Worm (Caenorhabditis elegans): ENCODE data around the gene F25E5.5.

The F25E5.5 gene

ce11 chrV:7413107-7413774, 33.8 kb upstream of the F25E5.5 start, which contains the start of gene F18E3.11:
Gene F18E3.11 (plus strand): TSS chrV:7413482.
- no peak for TF ChIP-seq gmeb-2 (tag; optimal IDR thresholded peaks at IDR 0.05)
- no peak for TF ChIP-seq rnt-1 (tag; optimal IDR thresholded peaks at IDR 0.05)
- no peak for TF ChIP-seq K02D7.2 (tag; optimal IDR thresholded peaks at IDR 0.05)

ce11 chrV:7414909-7415308, 32.2 kb upstream of the F25E5.5 start, which contains the start of gene F18E3.12:
Gene F18E3.12 (plus strand): TSS chrV:7414985.
- TF ChIP-seq sdc-2 (tag; optimal IDR thresholded peaks at IDR 0.05) (no peak), fkh-10 (GFP tag; optimal IDR thresholded peaks at IDR 0.05) (no peak), T23F11.4 (GFP tag; optimal IDR thresholded peaks at IDR 0.05) (no peak), ceh-9 (tag; optimal IDR thresholded peaks at IDR 0.05) (no peak), ceh-48 (tag; optimal IDR thresholded peaks at IDR 0.05) (no peak), madf-2 (tag; optimal IDR thresholded peaks at IDR 0.05) (no peak), pag-3 (tag; optimal IDR thresholded peaks at IDR 0.05; ENCODE audit: borderline replicate concordance) (no peak), ceh-6 (GFP tag; optimal IDR thresholded peaks at IDR 0.05) (no peak), fkh-6 (tag; optimal IDR thresholded peaks at IDR 0.05) (no peak), ceh-31 (tag; optimal IDR thresholded peaks at IDR 0.05) (no peak), nhr-232 (tag; optimal IDR thresholded peaks at IDR 0.05) (no peak), tbx-2 (tag; optimal IDR thresholded peaks at IDR 0.05) (no peak)

ce11 chrV:7415780-7416428, 31.2 kb upstream of the F25E5.5 start, which contains the start of gene F18E3.13:
Gene F18E3.13 (plus strand): TSS chrV:7416164.
- TF ChIP-seq ceh-19 (GFP tag; optimal IDR thresholded peaks at IDR 0.05) (no peak), ahr-1 (tag; optimal IDR thresholded peaks at IDR 0.05) (no peak), ceh-18 (tag; optimal IDR thresholded peaks at IDR 0.05) (no peak), elt-4 (tag; optimal IDR thresholded peaks at IDR 0.05) (no peak)

- TF ChIP-seq ceh-2 (tag; optimal IDR thresholded peaks at IDR 0.05) (no peak), tbx-7 (tag; optimal IDR thresholded peaks at IDR 0.05) (no peak), ceh-22 (tag; optimal IDR thresholded peaks at IDR 0.05) (no peak), eyg-1 (tag; optimal IDR thresholded peaks at IDR 0.05) (no peak), ceh-9 (tag; optimal IDR thresholded peaks at IDR 0.05) (no peak), zip-5 (tag; optimal IDR thresholded peaks at IDR 0.05) (no peak), ceh-24 (tag; optimal IDR thresholded peaks at IDR 0.05) (no peak), pag-3 (tag; optimal IDR thresholded peaks at IDR 0.05; ENCODE audit: borderline replicate concordance) (no peak), ceh-31 (tag; optimal IDR thresholded peaks at IDR 0.05) (no peak), sdc-2 (tag; optimal IDR thresholded peaks at IDR 0.05) (no peak), unc-55 (GFP tag; optimal IDR thresholded peaks at IDR 0.05) (no peak), hlh-6 (tag; optimal IDR thresholded peaks at IDR 0.05) (no peak), ceh-34 (tag; optimal IDR thresholded peaks at IDR 0.05) (no peak), nhr-232 (tag; optimal IDR thresholded peaks at IDR 0.05) (no peak)
Observed at ce11 chrV:7416569-7416968, 30.5 kb upstream of the F25E5.5 start.

ce11 chrV:7417018-7417716, 29.9 kb upstream of the F25E5.5 start, which contains the start of gene srw-67:
Gene srw-67 (plus strand): TSS chrV:7417660.
- TF ChIP-seq zip-5 (tag; optimal IDR thresholded peaks at IDR 0.05) = no peak

DNA sequence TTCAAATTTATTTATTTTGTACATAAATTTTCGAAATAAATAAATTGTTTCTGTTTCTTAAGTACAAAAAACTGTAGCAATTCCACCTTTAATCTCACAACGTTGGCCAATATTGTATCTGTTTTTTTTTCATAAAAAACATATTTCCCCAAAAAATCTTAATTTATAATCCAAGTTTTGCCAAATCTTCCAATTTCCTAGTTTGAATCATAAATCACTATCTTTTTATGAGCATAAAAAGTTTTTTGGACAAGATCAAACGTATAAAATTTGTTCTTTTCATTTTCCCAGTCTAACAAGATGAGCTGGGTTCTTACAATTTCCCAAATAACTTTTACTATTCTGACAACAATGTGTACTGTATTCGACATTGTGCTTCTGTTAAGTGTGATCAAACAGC, 26.9 kb upstream of the F25E5.5 start, which contains the start of gene srxa-4:
Gene srxa-4 (plus strand): TSS at position 301 of the 400 bp plus-strand sequence.
- TF ChIP-seq sdc-2 (tag; optimal IDR thresholded peaks at IDR 0.05) (no peak), dmd-4 (tag; optimal IDR thresholded peaks at IDR 0.05; ENCODE audit: borderline replicate concordance) (no peak), tbx-7 (tag; optimal IDR thresholded peaks at IDR 0.05) (no peak), nhr-11 (tag; optimal IDR thresholded peaks at IDR 0.05) (no peak), ceh-48 (tag; optimal IDR thresholded peaks at IDR 0.05) (no peak), C08G9.2 (tag; optimal IDR thresholded peaks at IDR 0.05) (no peak), fax-1 (tag; optimal IDR thresholded peaks at IDR 0.05) (no peak), ceh-2 (tag; optimal IDR thresholded peaks at IDR 0.05) (no peak), madf-2 (tag; optimal IDR thresholded peaks at IDR 0.05) (no peak), pqm-1 (tag; optimal IDR thresholded peaks at IDR 0.05) (no peak), hlh-15 (tag; optimal IDR thresholded peaks at IDR 0.05) (no peak)

Data from whole organism, late embryonic.